Fruit fly (Drosophila melanogaster) whole organism: ENCODE measurements around the gene CG2656.
A peak's percentile ranks its signal among the peaks of the same experiment; 100 is the strongest.

ENCODE experiments used
- CG8478 ChIP-seq: fragments of >200 bp; optimal IDR thresholded peaks from 2 replicates; lab custom pipeline; 2018; ENCODE audit warnings: inconsistent platforms
- Dll ChIP-seq: fragments of >200 bp; optimal IDR thresholded peaks from 2 replicates; lab custom pipeline; 2017
- EcR ChIP-seq, 2 experiments: fragments of >200 bp; optimal IDR thresholded peaks; 2 replicates each; lab custom pipeline; 2017; ENCODE audit warnings: missing biosample characterization in 2 of 2, missing genetic modification characterization in 2 of 2, missing genetic modification reagents in 2 of 2

dm6 chr3R:7109760-7110303 lies 34.7 kb upstream of the CG2656 start:
- TF ChIP-seq Dll (lab: Kevin White, UChicago) (no peak), CG8478 (no peak), EcR (GFP tag; optimal IDR thresholded peaks at IDR 0.05; lab: Kevin White, UChicago) (peak in 1 of 2 experiments; percentile 59)
